Worm (Caenorhabditis elegans) whole organism, midembryonic: ENCODE data around the gene nap-1.

Source experiments
- T22C8.4 ChIP-seq: fragments of 200-800 bp; sonication (Bioruptor generic); IDR thresholded peaks from 2 replicates; pipeline ENCODE4 v1.3.6; 2022; ENCODE audit warnings: missing genetic modification characterization, missing compliant biosample characterization
- cog-1 ChIP-seq: sonication (generic microtip); optimal IDR thresholded peaks from 2 replicates; lab custom pipeline; 2016; ENCODE audit warnings: missing genetic modification characterization, missing compliant biosample characterization
- flt-1 ChIP-seq: fragments of 200-800 bp; sonication (Bioruptor generic); IDR thresholded peaks from 2 replicates; pipeline ENCODE4 v1.3.6; 2022; ENCODE audit warnings: missing genetic modification characterization, missing compliant biosample characterization
- klf-2 ChIP-seq: fragments of 200-800 bp; sonication (Bioruptor generic); conservative IDR thresholded peaks from 2 replicates; pipeline ENCODE4 v1.3.6; 2022; ENCODE audit warnings: missing genetic modification reagents, missing genetic modification characterization, missing compliant biosample characterization
- med-1 ChIP-seq: sonication (generic microtip); optimal IDR thresholded peaks from 2 replicates; lab custom pipeline; 2017; ENCODE audit warnings: missing genetic modification characterization, mild to moderate bottlenecking, missing compliant biosample characterization, antibody characterized with exemption, missing genetic modification reagents; ENCODE audit not compliant: insufficient read depth
- ref-1 ChIP-seq: fragments of 200-800 bp; sonication (Bioruptor generic); conservative IDR thresholded peaks from 2 replicates; pipeline ENCODE4 v1.3.6; 2022; ENCODE audit warnings: missing genetic modification reagents, missing genetic modification characterization, missing compliant biosample characterization
- tab-1 ChIP-seq: fragments of 200-800 bp; sonication (Bioruptor generic); IDR thresholded peaks from 2 replicates; pipeline ENCODE4 v1.3.6; 2022; ENCODE audit warnings: missing genetic modification characterization, missing compliant biosample characterization
- ztf-23 ChIP-seq: fragments of 200-800 bp; sonication (Bioruptor generic); IDR thresholded peaks from 2 replicates; pipeline ENCODE4 v1.3.6; 2022; ENCODE audit warnings: missing genetic modification reagents, missing genetic modification characterization, missing compliant biosample characterization
- ztf-29 ChIP-seq: fragments of 200-800 bp; sonication (Bioruptor generic); IDR thresholded peaks from 2 replicates; pipeline ENCODE4 v1.3.6; 2022; ENCODE audit warnings: missing genetic modification reagents, missing genetic modification characterization, missing compliant biosample characterization

nap-1 gene

DNA sequence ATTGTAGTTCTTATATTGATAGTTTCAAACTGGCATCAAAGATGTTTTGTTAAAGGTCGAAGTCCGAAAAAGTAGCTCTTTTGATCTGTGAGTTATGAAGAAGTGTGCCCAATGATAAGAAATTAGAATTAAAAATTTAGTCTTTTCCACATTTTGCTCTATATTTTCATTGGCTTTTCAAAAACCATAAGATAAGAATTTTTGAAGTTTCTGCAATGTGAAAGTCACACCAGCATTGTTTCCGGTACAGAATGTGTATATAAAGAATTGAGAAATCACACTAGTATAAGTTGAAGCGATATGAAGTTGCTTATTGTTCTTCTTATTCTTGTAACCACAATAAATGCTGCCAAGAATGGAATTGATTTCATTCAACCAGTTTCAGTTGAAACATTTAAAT, 46.6 kb downstream of the nap-1 start, which contains the start of gene lys-10:
Gene lys-10 (plus strand): TSS at position 301 of the 400 bp plus-strand sequence.
- no peak for TF ChIP-seq cog-1 (tag; lab: Kevin White, UChicago)
- TF ChIP-seq med-1 (GFP tag; lab: Kevin White, UChicago), result no peak
- no peak for TF ChIP-seq T22C8.4
- TF ChIP-seq tab-1 (GFP tag; lab: Robert Waterston, UW), result no peak
- no peak for TF ChIP-seq flt-1 (GFP tag; lab: Robert Waterston, UW)
- no peak for TF ChIP-seq ztf-29 (GFP tag; lab: Robert Waterston, UW)
- no peak for TF ChIP-seq ztf-23 (GFP tag; lab: Robert Waterston, UW)
- TF ChIP-seq ref-1 (GFP tag; lab: Robert Waterston, UW), result no peak
- TF ChIP-seq klf-2 (GFP tag; lab: Robert Waterston, UW), result no peak

DNA sequence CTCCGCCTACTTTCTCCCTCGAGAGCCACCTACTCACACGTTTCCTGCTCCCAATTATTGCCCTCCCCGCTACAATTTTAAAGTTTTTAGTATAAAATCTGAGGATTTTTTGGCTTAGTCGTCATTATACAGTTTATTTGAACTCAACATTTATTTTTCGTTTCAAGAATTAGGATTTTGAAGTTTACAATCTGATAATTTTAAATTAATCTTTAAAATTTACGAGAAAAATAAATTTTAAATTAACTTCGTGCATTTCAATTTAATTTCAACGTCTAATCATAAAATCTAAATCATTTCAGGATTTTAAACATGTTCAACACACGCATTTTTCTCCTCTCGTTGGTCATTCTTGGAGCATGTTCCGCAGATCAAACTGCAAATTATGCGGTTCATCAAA, 50.2 kb downstream of the nap-1 start, which contains the start of gene F35H10.2:
Gene F35H10.2 (plus strand): TSS at position 301 of the 400 bp plus-strand sequence.
- no peak for TF ChIP-seq cog-1 (tag; lab: Kevin White, UChicago)
- TF ChIP-seq ref-1 (GFP tag; lab: Robert Waterston, UW), result no peak
- TF ChIP-seq ztf-23 (GFP tag; lab: Robert Waterston, UW), result no peak
- TF ChIP-seq med-1 (GFP tag; lab: Kevin White, UChicago), result no peak
- TF ChIP-seq ztf-29 (GFP tag; lab: Robert Waterston, UW), result no peak
- TF ChIP-seq flt-1 (GFP tag; lab: Robert Waterston, UW), result no peak
- no peak for TF ChIP-seq klf-2 (GFP tag; lab: Robert Waterston, UW)
- no peak for TF ChIP-seq T22C8.4
- no peak for TF ChIP-seq tab-1 (GFP tag; lab: Robert Waterston, UW)
